Fruit fly (Drosophila melanogaster) Kc167 (cell line): ENCODE results near the gene Spase22-23.

ENCODE experiments used
- Myc ChIP-seq: fragments of >200 bp; optimal IDR thresholded peaks from 2 replicates; lab custom pipeline; 2017; ENCODE audit warnings: missing external identifiers
- h ChIP-seq: fragments of >200 bp; optimal IDR thresholded peaks from 3 replicates; lab custom pipeline; 2018; ENCODE audit warnings: missing external identifiers
- insv ChIP-seq: fragments of >200 bp; optimal IDR thresholded peaks from 3 replicates; lab custom pipeline; 2018; ENCODE audit warnings: missing external identifiers
- psq ChIP-seq: fragments of >200 bp; optimal IDR thresholded peaks from 2 replicates; lab custom pipeline; 2017; ENCODE audit warnings: missing external identifiers
- ttk ChIP-seq: sonication (Bioruptor generic); optimal IDR thresholded peaks from 2 replicates; lab custom pipeline; 2017; ENCODE audit warnings: missing external identifiers

- TF ChIP-seq insv (no peak), Myc (lab: Kevin White, UChicago) (no peak), h (no peak), psq (no peak), ttk (lab: Kevin White, UChicago) (no peak)
Measured at dm6 chr3R:24268293-24268692, 38.5 kb upstream of the Spase22-23 start.
